Worm (Caenorhabditis elegans) whole organism, L3 larva: ENCODE measurements around the gene Y39A1A.27.
A peak's percentile ranks its signal among the peaks of the same experiment; 100 is the strongest.

Source experiments
- R02D3.7 ChIP-seq: fragments of 150-350 bp; optimal IDR thresholded peaks from 2 replicates; lab custom pipeline; 2014; ENCODE audit warnings: missing biosample characterization, missing genetic modification characterization
- ZK546.5 ChIP-seq: sonication (generic microtip); optimal IDR thresholded peaks from 2 replicates; lab custom pipeline; 2017; ENCODE audit warnings: missing biosample characterization, missing genetic modification characterization
- aly-2 ChIP-seq: fragments of 150-350 bp; optimal IDR thresholded peaks from 2 replicates; lab custom pipeline; 2014; ENCODE audit warnings: missing biosample characterization, missing genetic modification characterization
- ama-1 ChIP-seq: fragments of 150-350 bp; optimal IDR thresholded peaks from 2 replicates; lab custom pipeline; 2018
- ceh-16 ChIP-seq: sonication (generic microtip); optimal IDR thresholded peaks from 2 replicates; lab custom pipeline; 2017; ENCODE audit warnings: missing biosample characterization, missing genetic modification characterization
- ceh-28 ChIP-seq: fragments of 150-350 bp; optimal IDR thresholded peaks from 2 replicates; lab custom pipeline; 2014; ENCODE audit warnings: missing biosample characterization, missing genetic modification reagents, missing genetic modification characterization
- ceh-82 ChIP-seq: fragments of 150-350 bp; optimal IDR thresholded peaks from 2 replicates; lab custom pipeline; 2014; ENCODE audit warnings: missing biosample characterization, missing genetic modification characterization
- ceh-9 ChIP-seq: sonication (generic microtip); optimal IDR thresholded peaks from 2 replicates; lab custom pipeline; 2018; ENCODE audit warnings: missing biosample characterization, missing genetic modification characterization
- daf-12 ChIP-seq: fragments of 150-350 bp; optimal IDR thresholded peaks from 2 replicates; lab custom pipeline; 2014; ENCODE audit warnings: missing biosample characterization, missing genetic modification reagents, missing genetic modification characterization
- egl-27 ChIP-seq: sonication (generic microtip); optimal IDR thresholded peaks from 4 replicates; lab custom pipeline; 2017; ENCODE audit warnings: missing biosample characterization, missing genetic modification reagents, missing genetic modification characterization
- egl-5 ChIP-seq: fragments of 150-350 bp; optimal IDR thresholded peaks from 2 replicates; lab custom pipeline; 2017; ENCODE audit warnings: missing biosample characterization, missing genetic modification reagents, missing genetic modification characterization, inconsistent platforms
- elt-1 ChIP-seq: fragments of 150-350 bp; optimal IDR thresholded peaks from 2 replicates; lab custom pipeline; 2014; ENCODE audit warnings: missing biosample characterization, missing genetic modification characterization
- elt-2 ChIP-seq: sonication (generic microtip); optimal IDR thresholded peaks from 2 replicates; lab custom pipeline; 2016; ENCODE audit warnings: missing genetic modification reagents, mild to moderate bottlenecking, missing genetic modification characterization, missing compliant biosample characterization
- elt-3 ChIP-seq, 3 experiments: fragments of 150-350 bp in 1 of 3; sonication (generic microtip) in 2 of 3; optimal IDR thresholded peaks; 2 replicates in 2 of 3; 4 replicates in 1 of 3; lab custom pipeline; 2014 to 2017; ENCODE audit warnings: missing biosample characterization in 3 of 3, missing genetic modification characterization in 3 of 3
- eor-1 ChIP-seq, 2 experiments: fragments of 150-350 bp; optimal IDR thresholded peaks; 2 replicates each; lab custom pipeline; 2014 to 2018; ENCODE audit warnings: missing biosample characterization in 2 of 2, missing genetic modification characterization in 2 of 2
- fkh-10 ChIP-seq: sonication (generic microtip); optimal IDR thresholded peaks from 2 replicates; lab custom pipeline; 2017; ENCODE audit warnings: missing biosample characterization, missing genetic modification reagents, missing genetic modification characterization
- fkh-2 ChIP-seq: fragments of 150-350 bp; optimal IDR thresholded peaks from 2 replicates; lab custom pipeline; 2014; ENCODE audit warnings: missing biosample characterization, missing genetic modification reagents, missing genetic modification characterization
- hmg-11 ChIP-seq: sonication (generic microtip); optimal IDR thresholded peaks from 2 replicates; lab custom pipeline; 2016; ENCODE audit warnings: missing genetic modification characterization, missing compliant biosample characterization
- jun-1 ChIP-seq: fragments of 150-350 bp; optimal IDR thresholded peaks from 2 replicates; lab custom pipeline; 2014; ENCODE audit warnings: missing biosample characterization, missing genetic modification reagents, missing genetic modification characterization
- lin-15B ChIP-seq: fragments of 150-350 bp; optimal IDR thresholded peaks from 2 replicates; lab custom pipeline; 2014; ENCODE audit warnings: missing biosample characterization, missing genetic modification characterization
- lin-39 ChIP-seq: fragments of 150-350 bp; optimal IDR thresholded peaks from 2 replicates; lab custom pipeline; 2018; ENCODE audit warnings: missing biosample characterization, missing genetic modification reagents, missing genetic modification characterization
- lsy-12 ChIP-seq: sonication (generic microtip); optimal IDR thresholded peaks from 2 replicates; lab custom pipeline; 2016; ENCODE audit warnings: mild to moderate bottlenecking, missing genetic modification characterization, missing compliant biosample characterization
- mdl-1 ChIP-seq: fragments of 150-350 bp; optimal IDR thresholded peaks from 2 replicates; lab custom pipeline; 2014; ENCODE audit warnings: missing biosample characterization, missing genetic modification characterization
- mml-1 ChIP-seq: fragments of 150-350 bp; sonication (generic microtip); optimal IDR thresholded peaks from 3 replicates; lab custom pipeline; 2014; ENCODE audit warnings: missing biosample characterization, missing genetic modification characterization
- nfya-1 ChIP-seq: sonication (generic microtip); optimal IDR thresholded peaks from 2 replicates; lab custom pipeline; 2017; ENCODE audit warnings: missing genetic modification characterization, mild to moderate bottlenecking, missing compliant biosample characterization, antibody characterized with exemption, moderate library complexity; ENCODE audit not compliant: insufficient read depth
- nhr-11 ChIP-seq: fragments of 150-350 bp; optimal IDR thresholded peaks from 2 replicates; lab custom pipeline; 2014; ENCODE audit warnings: missing biosample characterization, missing genetic modification characterization
- nhr-12 ChIP-seq: fragments of 150-350 bp; optimal IDR thresholded peaks from 2 replicates; lab custom pipeline; 2014; ENCODE audit warnings: missing biosample characterization, missing genetic modification characterization
- nhr-23 ChIP-seq: fragments of 150-350 bp; optimal IDR thresholded peaks from 2 replicates; lab custom pipeline; 2014; ENCODE audit warnings: missing biosample characterization, missing genetic modification reagents, missing genetic modification characterization
- nhr-237 ChIP-seq: fragments of 150-350 bp; optimal IDR thresholded peaks from 2 replicates; lab custom pipeline; 2014; ENCODE audit warnings: missing biosample characterization, missing genetic modification characterization
- nhr-25 ChIP-seq: sonication (generic microtip); optimal IDR thresholded peaks from 2 replicates; lab custom pipeline; 2017; ENCODE audit warnings: missing biosample characterization, missing genetic modification characterization
- nhr-28 ChIP-seq: fragments of 150-350 bp; optimal IDR thresholded peaks from 2 replicates; lab custom pipeline; 2014; ENCODE audit warnings: missing biosample characterization, missing genetic modification characterization
- nhr-43 ChIP-seq: sonication (generic microtip); optimal IDR thresholded peaks from 2 replicates; lab custom pipeline; 2016; ENCODE audit warnings: mild to moderate bottlenecking, missing genetic modification characterization, missing compliant biosample characterization; ENCODE audit not compliant: poor library complexity, severe bottlenecking
- nhr-67 ChIP-seq: fragments of 150-350 bp; optimal IDR thresholded peaks from 2 replicates; lab custom pipeline; 2014; ENCODE audit warnings: missing biosample characterization, missing genetic modification characterization
- nhr-76 ChIP-seq: fragments of 150-350 bp; sonication (generic microtip); optimal IDR thresholded peaks from 5 replicates; lab custom pipeline; 2014; ENCODE audit warnings: missing biosample characterization, missing genetic modification characterization
- nhr-77 ChIP-seq: fragments of 150-350 bp; optimal IDR thresholded peaks from 2 replicates; lab custom pipeline; 2014; ENCODE audit warnings: missing biosample characterization, missing genetic modification characterization
- pha-4 ChIP-seq: fragments of 150-350 bp; optimal IDR thresholded peaks from 2 replicates; lab custom pipeline; 2014; ENCODE audit warnings: missing biosample characterization, missing genetic modification reagents, missing genetic modification characterization
- pqm-1 ChIP-seq: fragments of 150-350 bp; optimal IDR thresholded peaks from 2 replicates; lab custom pipeline; 2017; ENCODE audit warnings: missing biosample characterization, missing genetic modification characterization, inconsistent platforms
- sea-2 ChIP-seq: fragments of 150-350 bp; sonication (generic microtip); optimal IDR thresholded peaks from 4 replicates; lab custom pipeline; 2014; ENCODE audit warnings: missing biosample characterization, missing genetic modification reagents, missing genetic modification characterization
- skn-1 ChIP-seq: fragments of 150-350 bp; optimal IDR thresholded peaks from 2 replicates; lab custom pipeline; 2014; ENCODE audit warnings: missing biosample characterization, missing genetic modification characterization
- snpc-4 ChIP-seq: fragments of 150-350 bp; optimal IDR thresholded peaks from 2 replicates; lab custom pipeline; 2014; ENCODE audit warnings: missing biosample characterization, missing genetic modification characterization
- tbx-2 ChIP-seq: sonication (generic microtip); optimal IDR thresholded peaks from 2 replicates; lab custom pipeline; 2016; ENCODE audit warnings: mild to moderate bottlenecking, missing genetic modification characterization, missing compliant biosample characterization
- unc-39 ChIP-seq: sonication (generic microtip); optimal IDR thresholded peaks from 4 replicates; lab custom pipeline; 2017; ENCODE audit warnings: missing biosample characterization, missing genetic modification characterization
- unc-62 ChIP-seq: fragments of 150-350 bp; sonication (generic microtip); optimal IDR thresholded peaks from 4 replicates; lab custom pipeline; 2014; ENCODE audit warnings: missing biosample characterization, missing genetic modification reagents, missing genetic modification characterization
- zag-1 ChIP-seq: fragments of 150-350 bp; optimal IDR thresholded peaks from 2 replicates; lab custom pipeline; 2014; ENCODE audit warnings: missing biosample characterization, missing genetic modification characterization
- ztf-11 ChIP-seq: fragments of 150-350 bp; optimal IDR thresholded peaks from 2 replicates; lab custom pipeline; 2014; ENCODE audit warnings: missing biosample characterization, missing genetic modification characterization
- ztf-4 ChIP-seq: fragments of 150-350 bp; optimal IDR thresholded peaks from 2 replicates; lab custom pipeline; 2014; ENCODE audit warnings: missing biosample characterization, missing genetic modification characterization

The Y39A1A.27 gene

ce11 chrIII:10621208-10621607 is 17.6 kb upstream of the Y39A1A.27 start, which contains the start of the genes lron-10 and hpr-9:
TSS of gene lron-10 (minus strand) at chrIII:10621369.
TSS of gene hpr-9 (plus strand) at chrIII:10621551.
- TF ChIP-seq unc-62 (GFP tag; lab: Kevin White, UChicago), result peak; percentile 25
- TF ChIP-seq nhr-23 (tag; lab: Kevin White, UChicago), result peak; percentile 95
- TF ChIP-seq sea-2 (GFP tag; lab: Kevin White, UChicago), result no peak
- TF ChIP-seq snpc-4 (tag; lab: Kevin White, UChicago), result peak; percentile 19
- TF ChIP-seq lsy-12 (tag; lab: Kevin White, UChicago), result peak; percentile 62
- peak; percentile 12 for TF ChIP-seq R02D3.7 (tag; lab: Kevin White, UChicago)
- TF ChIP-seq jun-1 (tag; lab: Kevin White, UChicago), result no peak
- peak; percentile 94 for TF ChIP-seq nhr-43
- TF ChIP-seq nhr-11 (tag; lab: Kevin White, UChicago), result no peak
- TF ChIP-seq nhr-28 (tag; lab: Kevin White, UChicago), result no peak
- peak; percentile 25 for TF ChIP-seq elt-2 (tag; lab: Kevin White, UChicago)
- peak; percentile 39 for TF ChIP-seq hmg-11 (tag; lab: Kevin White, UChicago)
- TF ChIP-seq skn-1 (tag; lab: Kevin White, UChicago), result peak; percentile 4
- no peak for TF ChIP-seq ztf-4 (tag; lab: Kevin White, UChicago)
- no peak for TF ChIP-seq nhr-237 (tag; lab: Kevin White, UChicago)
- TF ChIP-seq fkh-10 (GFP tag; lab: Kevin White, UChicago), result no peak
- no peak for TF ChIP-seq mdl-1 (tag; lab: Kevin White, UChicago)
- peak; percentile 49 for TF ChIP-seq tbx-2 (tag; lab: Kevin White, UChicago)
- TF ChIP-seq unc-39 (tag; lab: Kevin White, UChicago), result no peak
- peak; percentile 36 for TF ChIP-seq ama-1 (lab: Kevin White, UChicago)
- no peak for TF ChIP-seq mml-1 (tag; lab: Kevin White, UChicago)
- no peak for TF ChIP-seq eor-1 (tag; optimal IDR thresholded peaks at IDR 0.05; lab: Kevin White, UChicago)
- TF ChIP-seq aly-2 (tag; lab: Kevin White, UChicago), result no peak
- TF ChIP-seq pqm-1 (tag; lab: Kevin White, UChicago), result peak; percentile 2
- no peak for TF ChIP-seq nhr-77
- peak; percentile 51 for TF ChIP-seq egl-5 (tag; lab: Kevin White, UChicago)
- TF ChIP-seq ceh-28 (tag; lab: Kevin White, UChicago), result peak; percentile 53
- no peak for TF ChIP-seq ceh-82
- no peak for TF ChIP-seq egl-27 (tag; lab: Kevin White, UChicago)
- TF ChIP-seq nhr-67, result no peak
- no peak for TF ChIP-seq elt-3 (tag; optimal IDR thresholded peaks at IDR 0.05; lab: Kevin White, UChicago)
- TF ChIP-seq ztf-11 (tag; lab: Kevin White, UChicago), result no peak
- no peak for TF ChIP-seq elt-1 (tag; lab: Kevin White, UChicago)
- TF ChIP-seq daf-12 (tag; lab: Kevin White, UChicago), result no peak
- no peak for TF ChIP-seq ceh-16
- TF ChIP-seq ZK546.5 (tag; lab: Kevin White, UChicago), result no peak
- TF ChIP-seq pha-4 (tag; lab: Kevin White, UChicago), result peak; percentile 65
- no peak for TF ChIP-seq nhr-12 (tag; lab: Kevin White, UChicago)
- TF ChIP-seq lin-39 (tag; lab: Kevin White, UChicago), result peak; percentile 39
- no peak for TF ChIP-seq fkh-2
- no peak for TF ChIP-seq ceh-9 (tag; lab: Kevin White, UChicago)
- peak; percentile 7 for TF ChIP-seq nhr-76 (tag; lab: Kevin White, UChicago)
- TF ChIP-seq zag-1 (tag; lab: Kevin White, UChicago), result no peak
- TF ChIP-seq nfya-1 (tag; lab: Kevin White, UChicago), result peak; percentile 78
- peak; percentile 24 for TF ChIP-seq nhr-25 (tag; lab: Kevin White, UChicago)
- TF ChIP-seq lin-15B (tag; lab: Kevin White, UChicago), result peak; percentile 67
